Worm (Caenorhabditis elegans) whole organism, L4 larva: ENCODE measurements around the gene C01G12.7.
"Not testable (repeated sequence)": the region's sequence is repeated elsewhere in the genome, so short reads cannot be mapped to it uniquely, and the experiment has no call there.

ENCODE experiments used
- lin-29 ChIP-seq: fragments of 200-800 bp; sonication (Bioruptor generic); IDR thresholded peaks from 2 replicates; pipeline ENCODE4 v1.3.6; 2022; ENCODE audit warnings: missing genetic modification reagents, missing genetic modification characterization, missing compliant biosample characterization
- mep-1 ChIP-seq: fragments of 150-350 bp; sonication (generic microtip); optimal IDR thresholded peaks from 3 replicates; lab custom pipeline; 2014; ENCODE audit warnings: missing biosample characterization, missing genetic modification characterization
- nhr-237 ChIP-seq: sonication (generic microtip); optimal IDR thresholded peaks from 2 replicates; lab custom pipeline; 2017; ENCODE audit warnings: missing biosample characterization, missing genetic modification characterization
- nhr-6 ChIP-seq: fragments of 150-350 bp; optimal IDR thresholded peaks from 2 replicates; lab custom pipeline; 2014; ENCODE audit warnings: missing biosample characterization, missing genetic modification characterization
- skn-1 ChIP-seq: fragments of 150-350 bp; optimal IDR thresholded peaks from 2 replicates; lab custom pipeline; 2014; ENCODE audit warnings: missing biosample characterization, missing genetic modification characterization
- ztf-11 ChIP-seq: fragments of 150-350 bp; optimal IDR thresholded peaks from 2 replicates; lab custom pipeline; 2014; ENCODE audit warnings: missing biosample characterization, missing genetic modification characterization

ce11 chrII:14561549-14562115 is 30.1 kb downstream of the C01G12.7 start, which contains the start of gene mog-4:
- not testable (repeated sequence) for TF ChIP-seq nhr-6, skn-1, ztf-11 (tag; lab: Kevin White, UChicago)
- TF ChIP-seq lin-29 (peak; percentile 98), nhr-237 (tag; lab: Kevin White, UChicago) (peak; percentile 54), mep-1 (tag; lab: Kevin White, UChicago) (peak; percentile 90)
